Worm (Caenorhabditis elegans) whole organism, young adult: ENCODE measurements around the gene lips-17.

Experiments used
- C06A6.2 ChIP-seq: fragments of 200-800 bp; sonication (Bioruptor generic); conservative IDR thresholded peaks from 2 replicates; pipeline ENCODE4 v1.3.6; 2022; ENCODE audit warnings: missing genetic modification characterization, missing compliant biosample characterization
- akir-1 ChIP-seq: fragments of 200-800 bp; sonication (Bioruptor generic); optimal IDR thresholded peaks from 2 replicates; lab custom pipeline; 2018; ENCODE audit warnings: mild to moderate bottlenecking, missing genetic modification characterization, moderate library complexity, missing compliant biosample characterization
- ceh-58 ChIP-seq: fragments of 200-800 bp; sonication (Bioruptor generic); IDR thresholded peaks from 2 replicates; pipeline ENCODE4 v1.3.6; 2022; ENCODE audit warnings: missing genetic modification characterization, missing compliant biosample characterization
- hlh-12 ChIP-seq: sonication (generic microtip); optimal IDR thresholded peaks from 2 replicates; lab custom pipeline; 2016; ENCODE audit warnings: missing genetic modification characterization, missing compliant biosample characterization
- hlh-26 ChIP-seq: fragments of 200-800 bp; sonication (Bioruptor generic); conservative IDR thresholded peaks from 2 replicates; pipeline ENCODE4 v1.3.6; 2022; ENCODE audit warnings: missing genetic modification reagents, missing genetic modification characterization, missing compliant biosample characterization
- lsy-27 ChIP-seq: sonication (generic microtip); optimal IDR thresholded peaks from 2 replicates; lab custom pipeline; 2017; ENCODE audit warnings: missing genetic modification characterization, mild to moderate bottlenecking, missing compliant biosample characterization, antibody characterized with exemption, missing genotype, borderline replicate concordance; ENCODE audit not compliant: insufficient read depth
- nfyb-1 ChIP-seq: fragments of 200-800 bp; sonication (Bioruptor generic); IDR thresholded peaks from 2 replicates; pipeline ENCODE4 v1.3.6; 2022; ENCODE audit warnings: missing genetic modification reagents, missing genetic modification characterization, missing compliant biosample characterization
- somi-1 ChIP-seq: fragments of 200-800 bp; sonication (Bioruptor generic); optimal IDR thresholded peaks from 2 replicates; lab custom pipeline; 2018; ENCODE audit warnings: mild to moderate bottlenecking, missing genetic modification characterization, missing compliant biosample characterization
- unc-62 ChIP-seq: fragments of 150-350 bp; optimal IDR thresholded peaks from 2 replicates; lab custom pipeline; 2014; ENCODE audit warnings: missing biosample characterization, missing genetic modification reagents, missing genetic modification characterization

- TF ChIP-seq hlh-12 (tag; lab: Kevin White, UChicago), result no peak
- TF ChIP-seq akir-1 (GFP tag; lab: Kevin White, UChicago), result no peak
- no peak for TF ChIP-seq lsy-27
- no peak for TF ChIP-seq hlh-26 (GFP tag; lab: Robert Waterston, UW)
- TF ChIP-seq nfyb-1, result no peak
- TF ChIP-seq somi-1, result no peak
- TF ChIP-seq ceh-58 (GFP tag; lab: Robert Waterston, UW), result no peak
- TF ChIP-seq C06A6.2 (GFP tag; lab: Robert Waterston, UW), result no peak
- TF ChIP-seq unc-62, result no peak
Measured at ce11 chrII:7642016-7642653, 34.1 kb downstream of the lips-17 start.
